Fruit fly (Drosophila melanogaster) whole organism, adult: ENCODE results near the gene Ptp4E.

ENCODE experiments used
- CG11617 ChIP-seq: fragments of 200-800 bp; sonication (Bioruptor generic); optimal IDR thresholded peaks from 2 replicates; lab custom pipeline; 2017; ENCODE audit warnings: mild to moderate bottlenecking, missing biosample characterization, missing genetic modification reagents, missing genetic modification characterization
- CG12768 ChIP-seq: fragments of 200-800 bp; sonication (Bioruptor generic); optimal IDR thresholded peaks from 2 replicates; lab custom pipeline; 2017; ENCODE audit warnings: missing biosample characterization, missing genetic modification characterization, mild to moderate bottlenecking, moderate library complexity, missing genetic modification reagents
- CG5204 ChIP-seq: fragments of 200-800 bp; sonication (Bioruptor generic); optimal IDR thresholded peaks from 2 replicates; lab custom pipeline; 2016; ENCODE audit warnings: missing biosample characterization, missing genetic modification characterization
- Clk ChIP-seq: fragments of 200-800 bp; sonication (Bioruptor generic); optimal IDR thresholded peaks from 2 replicates; lab custom pipeline; 2017; ENCODE audit warnings: missing biosample characterization, missing genetic modification characterization
- Hr96 ChIP-seq: fragments of 200-800 bp; sonication (Bioruptor generic); optimal IDR thresholded peaks from 2 replicates; lab custom pipeline; 2016; ENCODE audit warnings: missing biosample characterization, missing genetic modification characterization
- cnc ChIP-seq, 2 experiments: fragments of >200 bp; optimal IDR thresholded peaks; 2 replicates each; lab custom pipeline; 2017
- kay ChIP-seq: fragments of 200-800 bp; sonication (Bioruptor generic); peaks from one replicate; lab custom pipeline; 2016; ENCODE audit warnings: missing biosample characterization, missing genetic modification characterization, borderline replicate concordance
- ovo ChIP-seq: fragments of 200-800 bp; sonication (Bioruptor generic); optimal IDR thresholded peaks from 2 replicates; lab custom pipeline; 2016; ENCODE audit warnings: missing biosample characterization, missing genetic modification characterization
- pad ChIP-seq: fragments of 200-800 bp; sonication (Bioruptor generic); optimal IDR thresholded peaks from 3 replicates; lab custom pipeline; 2017; ENCODE audit warnings: missing biosample characterization, missing genetic modification characterization, mild to moderate bottlenecking, moderate library complexity, missing genetic modification reagents
- toe ChIP-seq: fragments of 200-800 bp; sonication (Bioruptor generic); optimal IDR thresholded peaks from 2 replicates; lab custom pipeline; 2016; ENCODE audit warnings: missing biosample characterization, missing genetic modification characterization

DNA sequence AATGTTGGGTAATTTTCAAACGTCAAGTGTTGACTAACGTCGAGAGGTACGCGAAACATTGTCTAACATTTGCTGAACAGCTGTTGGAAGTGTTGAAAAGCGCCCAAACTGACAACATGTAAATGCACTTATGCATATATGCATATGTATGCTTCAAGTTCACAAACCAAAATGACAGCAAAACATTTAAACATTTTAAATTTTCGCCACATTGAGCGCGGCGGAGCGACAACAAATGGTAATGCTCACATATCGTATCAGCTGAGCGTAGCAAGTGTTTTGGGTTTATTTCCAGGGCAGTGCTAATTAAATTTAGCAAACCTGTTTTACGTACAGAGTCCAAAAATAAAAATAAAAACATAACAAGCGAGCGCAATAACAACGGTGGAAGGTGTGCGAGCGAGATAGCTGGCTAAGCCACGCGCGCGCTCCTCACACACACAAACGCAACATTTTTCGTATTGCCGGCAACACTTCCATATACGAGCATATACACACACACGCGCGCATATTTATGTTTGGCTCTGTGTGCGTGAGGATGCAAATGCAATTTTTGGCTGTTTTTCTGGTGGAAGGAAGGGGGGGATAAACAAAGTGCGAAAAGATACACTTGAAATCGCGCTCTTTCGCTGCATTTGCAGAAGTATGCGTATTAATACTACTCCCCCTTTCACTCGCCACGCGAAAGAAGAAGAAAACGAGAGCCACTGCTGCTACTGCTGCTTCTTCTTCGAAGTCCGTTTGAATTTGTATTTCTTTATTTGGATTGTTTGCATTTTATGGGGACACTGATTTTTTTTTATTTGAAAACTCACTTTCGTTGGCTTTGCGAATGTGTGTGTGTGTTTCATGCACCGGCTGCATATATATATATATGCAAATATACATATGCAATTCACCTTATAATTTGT, 8.6 kb upstream of the Ptp4E start:
- TF ChIP-seq toe (GFP tag; lab: Kevin White, UChicago) = no peak
- TF ChIP-seq pad (GFP tag; lab: Kevin White, UChicago) = peak; percentile 76
- TF ChIP-seq cnc (optimal IDR thresholded peaks at IDR 0.05; lab: Kevin White, UChicago) = no peak
- TF ChIP-seq CG11617 (GFP tag; lab: Kevin White, UChicago) = peak; percentile 82
- TF ChIP-seq ovo (GFP tag; lab: Kevin White, UChicago) = peak; percentile 48
- TF ChIP-seq Clk (GFP tag; lab: Kevin White, UChicago) = peak; percentile 10
- TF ChIP-seq kay = no peak
- TF ChIP-seq CG5204 = peak; percentile 58
- no peak for TF ChIP-seq Hr96 (GFP tag; lab: Kevin White, UChicago)
- peak; percentile 62 for TF ChIP-seq CG12768 (GFP tag; lab: Kevin White, UChicago)
